Fruit fly (Drosophila melanogaster) whole organism, embryonic: ENCODE results near the gene ebd1.

Experiments
- CG2875 ChIP-seq: fragments of 200-800 bp; sonication (Bioruptor generic); optimal IDR thresholded peaks from 2 replicates; lab custom pipeline; 2017; ENCODE audit warnings: missing biosample characterization, mild to moderate bottlenecking, missing genetic modification characterization, missing genetic modification reagents
- CG4707 ChIP-seq: fragments of 200-800 bp; sonication (Bioruptor generic); optimal IDR thresholded peaks from 2 replicates; lab custom pipeline; 2018; ENCODE audit warnings: missing biosample characterization, mild to moderate bottlenecking, missing genetic modification characterization, moderate library complexity
- CG7372 ChIP-seq: fragments of 200-800 bp; sonication (Bioruptor generic); IDR thresholded peaks from 2 replicates; pipeline ENCODE4 v1.3.6; 2022; ENCODE audit warnings: missing biosample characterization, missing genetic modification characterization
- CG9609 ChIP-seq: fragments of 200-800 bp; sonication (Bioruptor generic); optimal IDR thresholded peaks from 3 replicates; lab custom pipeline; 2016; ENCODE audit warnings: missing biosample characterization, missing genetic modification characterization
- fd96Cb ChIP-seq: fragments of 200-800 bp; sonication (Bioruptor generic); optimal IDR thresholded peaks from 2 replicates; lab custom pipeline; 2018; ENCODE audit warnings: missing biosample characterization, mild to moderate bottlenecking, missing genetic modification characterization, moderate library complexity
- kay ChIP-seq: fragments of 200-800 bp; sonication (Bioruptor generic); optimal IDR thresholded peaks from 2 replicates; lab custom pipeline; 2016; ENCODE audit warnings: missing biosample characterization, missing genetic modification characterization
- nom ChIP-seq: fragments of 200-800 bp; sonication (Bioruptor generic); optimal IDR thresholded peaks from 2 replicates; lab custom pipeline; 2017; ENCODE audit warnings: missing biosample characterization, missing genetic modification characterization, mild to moderate bottlenecking, moderate library complexity, missing genetic modification reagents
- slp2 ChIP-seq: fragments of 200-800 bp; sonication (Bioruptor generic); optimal IDR thresholded peaks from 2 replicates; lab custom pipeline; 2016; ENCODE audit warnings: missing biosample characterization, missing genetic modification characterization

- TF ChIP-seq fd96Cb (tag; lab: Kevin White, UChicago): no peak
- TF ChIP-seq CG9609 (GFP tag; lab: Kevin White, UChicago): no peak
- no peak for TF ChIP-seq CG2875 (GFP tag; lab: Kevin White, UChicago)
- TF ChIP-seq CG4707 (GFP tag; lab: Kevin White, UChicago): no peak
- no peak for TF ChIP-seq nom (GFP tag; lab: Kevin White, UChicago)
- TF ChIP-seq slp2 (GFP tag; lab: Kevin White, UChicago): no peak
- TF ChIP-seq kay: no peak
- no peak for TF ChIP-seq CG7372 (GFP tag; lab: Robert Waterston, UW)
Observed at dm6 chr3L:732290-732954, 47.1 kb upstream of the ebd1 start.
